Worm (Caenorhabditis elegans) whole organism, early embryonic: ENCODE measurements around the gene C50C3.1.

Experiments
- B0310.2 ChIP-seq: sonication (generic microtip); optimal IDR thresholded peaks from 2 replicates; lab custom pipeline; 2016; ENCODE audit warnings: mild to moderate bottlenecking, missing genetic modification characterization, missing compliant biosample characterization
- F13C5.2 ChIP-seq: sonication (generic microtip); optimal IDR thresholded peaks from 2 replicates; lab custom pipeline; 2017; ENCODE audit warnings: mild to moderate bottlenecking, missing genetic modification characterization, inconsistent platforms, missing compliant biosample characterization
- aly-1 ChIP-seq: sonication (generic microtip); optimal IDR thresholded peaks from 2 replicates; lab custom pipeline; 2016; ENCODE audit warnings: missing genetic modification characterization, missing compliant biosample characterization
- ama-1 ChIP-seq: fragments of 150-350 bp; optimal IDR thresholded peaks from 2 replicates; lab custom pipeline; 2014
- ceh-13 ChIP-seq: fragments of 200-800 bp; sonication (Bioruptor generic); optimal IDR thresholded peaks from 2 replicates; lab custom pipeline; 2018; ENCODE audit warnings: mild to moderate bottlenecking, missing genetic modification characterization, missing compliant biosample characterization
- ceh-36 ChIP-seq: sonication (generic microtip); optimal IDR thresholded peaks from 2 replicates; lab custom pipeline; 2016; ENCODE audit warnings: missing genetic modification characterization, inconsistent platforms, missing compliant biosample characterization
- ets-7 ChIP-seq: sonication (generic microtip); optimal IDR thresholded peaks from 2 replicates; lab custom pipeline; 2016; ENCODE audit warnings: missing genotype, missing genetic modification characterization, missing compliant biosample characterization
- flt-1 ChIP-seq: fragments of 200-800 bp; sonication (Bioruptor generic); IDR thresholded peaks from 2 replicates; pipeline ENCODE4 v1.3.6; 2022; ENCODE audit warnings: missing genetic modification characterization, missing compliant biosample characterization
- hmbx-1 ChIP-seq: sonication (generic microtip); optimal IDR thresholded peaks from 2 replicates; lab custom pipeline; 2016; ENCODE audit warnings: mild to moderate bottlenecking, missing genetic modification characterization, missing compliant biosample characterization
- hmg-4 ChIP-seq: fragments of 200-800 bp; sonication (Bioruptor generic); optimal IDR thresholded peaks from 2 replicates; lab custom pipeline; 2018; ENCODE audit warnings: mild to moderate bottlenecking, missing genetic modification characterization, missing compliant biosample characterization
- hnd-1 ChIP-seq: sonication (generic microtip); optimal IDR thresholded peaks from 2 replicates; lab custom pipeline; 2016; ENCODE audit warnings: missing genetic modification characterization, missing compliant biosample characterization
- pes-1 ChIP-seq: fragments of 200-800 bp; sonication (Bioruptor generic); IDR thresholded peaks from 2 replicates; pipeline ENCODE4 v1.3.6; 2022; ENCODE audit warnings: missing genetic modification reagents, missing genetic modification characterization, missing compliant biosample characterization
- scrt-1 ChIP-seq: fragments of 200-800 bp; sonication (Bioruptor generic); IDR thresholded peaks from 2 replicates; pipeline ENCODE4 v1.3.6; 2022; ENCODE audit warnings: missing genetic modification characterization, missing compliant biosample characterization
- sea-1 ChIP-seq: fragments of 200-800 bp; sonication (Bioruptor generic); conservative IDR thresholded peaks from 2 replicates; pipeline ENCODE4 v1.3.6; 2022; ENCODE audit warnings: missing genetic modification characterization, missing compliant biosample characterization
- tbx-11 ChIP-seq: fragments of 200-800 bp; sonication (Bioruptor generic); IDR thresholded peaks from 2 replicates; pipeline ENCODE4 v1.3.6; 2022; ENCODE audit warnings: missing genetic modification characterization, missing compliant biosample characterization
- tbx-37 ChIP-seq: fragments of 200-800 bp; sonication (Bioruptor generic); conservative IDR thresholded peaks from 2 replicates; pipeline ENCODE4 v1.3.6; 2022; ENCODE audit warnings: missing genetic modification reagents, missing genetic modification characterization, missing compliant biosample characterization
- tra-4 ChIP-seq: sonication (generic microtip); optimal IDR thresholded peaks from 2 replicates; lab custom pipeline; 2017; ENCODE audit warnings: missing genetic modification characterization, missing compliant biosample characterization

Gene C50C3.1

DNA sequence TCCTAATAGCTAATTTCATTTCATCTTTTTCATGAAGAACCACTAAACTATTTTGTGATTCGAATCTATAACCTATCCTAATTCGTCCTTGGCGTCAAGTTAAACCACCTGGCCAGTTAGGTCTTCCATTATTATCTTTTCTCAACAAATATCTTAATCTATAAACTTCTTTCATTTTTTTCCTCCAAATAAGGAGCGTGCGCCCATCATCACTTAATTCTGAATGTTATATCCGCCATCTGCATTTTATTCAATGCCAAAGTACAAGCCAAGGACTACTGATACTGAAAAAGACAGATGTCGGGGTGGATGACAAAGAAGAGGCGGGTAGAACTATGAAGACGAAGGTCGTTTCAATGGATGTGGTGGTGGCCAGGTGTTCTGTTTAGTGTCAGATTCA is 37.1 kb downstream of the C50C3.1 start:
- TF ChIP-seq flt-1 (GFP tag; lab: Robert Waterston, UW) (no peak), F13C5.2 (no peak), B0310.2 (no peak), pes-1 (GFP tag; lab: Robert Waterston, UW) (no peak), tra-4 (tag; lab: Kevin White, UChicago) (no peak), ceh-13 (GFP tag; lab: Kevin White, UChicago) (no peak), hmg-4 (GFP tag; lab: Kevin White, UChicago) (no peak), aly-1 (tag; lab: Kevin White, UChicago) (no peak), ets-7 (tag; lab: Kevin White, UChicago) (no peak), sea-1 (GFP tag; lab: Robert Waterston, UW) (no peak), ama-1 (no peak), tbx-11 (GFP tag; lab: Robert Waterston, UW) (no peak), ceh-36 (tag; lab: Kevin White, UChicago) (no peak), tbx-37 (GFP tag; lab: Robert Waterston, UW) (no peak), scrt-1 (GFP tag; lab: Robert Waterston, UW) (no peak), hmbx-1 (no peak), hnd-1 (tag; lab: Kevin White, UChicago) (no peak)

- no peak for TF ChIP-seq B0310.2
- TF ChIP-seq ceh-36 (tag; lab: Kevin White, UChicago), result no peak
Observed at ce11 chrIII:8229480-8229879, 37.7 kb downstream of the C50C3.1 start.

DNA sequence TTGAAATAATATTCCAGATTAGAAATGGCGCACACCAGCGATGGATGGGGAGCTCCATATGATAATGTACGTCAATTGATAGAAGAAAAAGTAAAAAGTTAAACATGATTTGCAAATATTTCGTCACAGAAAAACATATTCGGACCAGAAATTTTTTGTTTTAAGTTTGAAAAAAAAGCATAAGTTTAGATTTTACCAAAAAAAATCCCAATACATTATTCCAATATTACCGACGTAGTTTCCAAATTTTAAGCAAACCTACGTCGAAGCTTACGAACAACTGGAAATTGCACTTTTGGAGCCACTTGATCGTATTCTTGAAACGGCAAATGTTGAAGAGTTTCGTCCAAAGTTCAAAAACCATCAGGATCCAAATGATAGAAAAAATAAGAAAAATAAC is 40.8 kb downstream of the C50C3.1 start, which contains the start of gene henn-1:
Gene henn-1, plus strand, starts transcription at position 18 of the 400 bp plus-strand sequence.
- TF ChIP-seq pes-1 (GFP tag; lab: Robert Waterston, UW) (no peak), hmg-4 (GFP tag; lab: Kevin White, UChicago) (no peak), aly-1 (tag; lab: Kevin White, UChicago) (no peak), ceh-36 (tag; lab: Kevin White, UChicago) (no peak), ama-1 (no peak), hmbx-1 (no peak), tbx-11 (GFP tag; lab: Robert Waterston, UW) (no peak), hnd-1 (tag; lab: Kevin White, UChicago) (no peak), ceh-13 (GFP tag; lab: Kevin White, UChicago) (no peak), scrt-1 (GFP tag; lab: Robert Waterston, UW) (no peak), F13C5.2 (no peak), sea-1 (GFP tag; lab: Robert Waterston, UW) (no peak)

DNA sequence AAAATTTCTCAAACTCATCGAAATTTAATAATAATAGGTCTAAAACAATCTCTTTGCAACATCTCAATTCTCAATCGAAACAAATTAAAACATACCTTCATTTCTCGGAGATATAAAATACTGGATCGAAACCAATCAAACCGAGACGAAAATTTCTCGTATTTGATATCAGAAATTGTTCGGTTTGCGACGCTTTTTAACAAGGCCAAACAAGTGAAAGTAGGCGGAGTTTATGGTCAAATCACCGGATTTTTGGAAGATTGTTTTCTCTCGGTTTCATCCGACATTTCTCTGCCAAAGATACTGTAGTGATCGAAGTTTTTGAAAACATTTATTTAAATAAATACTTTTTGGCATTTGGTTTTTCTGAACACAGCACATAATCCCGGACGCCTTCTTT is 43.6 kb downstream of the C50C3.1 start, which contains the start of gene C02F5.14:
Gene C02F5.14, minus strand, starts transcription at position 157 of the 400 bp plus-strand sequence.
- TF ChIP-seq ama-1, result no peak

ce11 chrIII:8235880-8236279 is 44.1 kb downstream of the C50C3.1 start, which contains the start of gene C02F5.5:
Gene C02F5.5 (plus strand): TSS chrIII:8236180.
- TF ChIP-seq ets-7 (tag; lab: Kevin White, UChicago), result no peak
- TF ChIP-seq flt-1 (GFP tag; lab: Robert Waterston, UW), result no peak
- no peak for TF ChIP-seq F13C5.2
- TF ChIP-seq tbx-37 (GFP tag; lab: Robert Waterston, UW), result no peak
- TF ChIP-seq ceh-36 (tag; lab: Kevin White, UChicago), result no peak
- no peak for TF ChIP-seq hmbx-1
- no peak for TF ChIP-seq scrt-1 (GFP tag; lab: Robert Waterston, UW)
- no peak for TF ChIP-seq hmg-4 (GFP tag; lab: Kevin White, UChicago)

DNA sequence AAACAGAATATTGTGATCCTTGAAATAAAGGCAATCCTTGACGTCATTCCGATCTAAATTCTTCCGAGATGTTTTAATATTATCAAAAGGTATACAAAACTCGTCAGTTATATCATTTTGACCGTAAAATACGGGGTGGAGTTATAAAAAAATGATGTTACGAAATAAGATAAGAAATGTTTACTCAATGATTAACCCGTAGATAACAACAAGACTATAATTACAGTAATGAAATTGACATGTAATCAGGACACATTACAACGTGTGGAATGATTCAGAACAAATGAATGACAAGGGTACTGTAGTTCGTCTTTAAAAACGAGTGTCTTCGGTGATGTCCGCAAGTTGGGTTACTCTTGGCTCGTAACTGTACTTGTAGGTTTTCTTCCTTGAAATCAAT is 46.0 kb downstream of the C50C3.1 start, which contains the start of gene tsp-2:
Gene tsp-2, minus strand, starts transcription at position 109 of the 400 bp plus-strand sequence.
- TF ChIP-seq ets-7 (tag; lab: Kevin White, UChicago) (no peak), aly-1 (tag; lab: Kevin White, UChicago) (no peak), F13C5.2 (no peak), tra-4 (tag; lab: Kevin White, UChicago) (no peak), scrt-1 (GFP tag; lab: Robert Waterston, UW) (no peak), ama-1 (no peak), B0310.2 (no peak), ceh-13 (GFP tag; lab: Kevin White, UChicago) (no peak), tbx-37 (GFP tag; lab: Robert Waterston, UW) (no peak), sea-1 (GFP tag; lab: Robert Waterston, UW) (no peak), tbx-11 (GFP tag; lab: Robert Waterston, UW) (no peak), hmg-4 (GFP tag; lab: Kevin White, UChicago) (no peak)

DNA sequence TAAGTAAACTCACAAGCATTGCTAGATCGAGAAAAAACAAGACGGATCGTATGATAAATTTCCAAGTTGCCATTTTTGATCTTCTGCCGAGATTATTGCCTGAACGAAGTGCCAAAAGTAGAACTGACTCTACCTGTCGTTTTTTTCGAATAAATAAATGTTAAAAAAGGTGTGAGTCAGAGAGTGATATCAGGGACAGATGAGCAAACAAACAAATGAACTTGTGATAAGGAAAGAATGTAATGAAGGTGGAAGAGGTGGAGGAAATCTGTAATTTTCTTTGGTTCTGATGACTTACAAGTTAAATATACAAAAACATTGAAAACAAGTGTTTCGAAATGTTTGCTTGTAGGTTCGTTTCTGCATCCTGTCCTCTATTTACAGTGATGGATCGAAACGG is 47.5 kb downstream of the C50C3.1 start, which contains the start of gene tsp-1:
Gene tsp-1, minus strand, starts transcription at position 99 of the 400 bp plus-strand sequence.
- no peak for TF ChIP-seq hnd-1 (tag; lab: Kevin White, UChicago)
- no peak for TF ChIP-seq F13C5.2
- TF ChIP-seq ceh-13 (GFP tag; lab: Kevin White, UChicago), result no peak
- TF ChIP-seq sea-1 (GFP tag; lab: Robert Waterston, UW), result no peak
- no peak for TF ChIP-seq tbx-11 (GFP tag; lab: Robert Waterston, UW)

DNA sequence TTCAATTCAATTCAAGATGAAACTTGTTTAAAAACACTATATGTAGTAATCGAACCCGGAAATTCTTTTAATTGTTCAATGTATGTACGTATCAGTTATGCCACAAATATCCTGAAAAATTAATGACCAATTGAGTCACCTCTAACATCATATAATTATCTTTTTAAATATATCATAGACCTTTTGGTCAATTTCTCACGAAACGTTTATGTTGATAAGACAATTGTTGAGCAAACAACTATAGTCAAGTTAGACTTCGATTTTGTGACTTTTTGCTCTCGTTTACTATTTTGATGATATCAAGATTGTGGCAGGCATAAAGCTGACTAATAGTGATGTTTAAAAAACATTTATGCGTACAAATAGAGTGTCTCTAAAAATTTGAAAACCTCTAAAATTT is 48.5 kb downstream of the C50C3.1 start:
- TF ChIP-seq flt-1 (GFP tag; lab: Robert Waterston, UW) (no peak), tra-4 (tag; lab: Kevin White, UChicago) (no peak), ceh-36 (tag; lab: Kevin White, UChicago) (no peak), B0310.2 (no peak), tbx-11 (GFP tag; lab: Robert Waterston, UW) (no peak), ceh-13 (GFP tag; lab: Kevin White, UChicago) (no peak), hmg-4 (GFP tag; lab: Kevin White, UChicago) (no peak), ama-1 (no peak), hmbx-1 (no peak), hnd-1 (tag; lab: Kevin White, UChicago) (no peak), sea-1 (GFP tag; lab: Robert Waterston, UW) (no peak), pes-1 (GFP tag; lab: Robert Waterston, UW) (no peak), tbx-37 (GFP tag; lab: Robert Waterston, UW) (no peak), F13C5.2 (no peak), ets-7 (tag; lab: Kevin White, UChicago) (no peak), scrt-1 (GFP tag; lab: Robert Waterston, UW) (no peak), aly-1 (tag; lab: Kevin White, UChicago) (no peak)
